Fruit fly (Drosophila melanogaster) ovary, adult (tissue): ENCODE results near the gene CG9626.

Experiments
- CG17801 ChIP-seq: fragments of 200-800 bp; optimal IDR thresholded peaks from 2 replicates; lab custom pipeline; 2019; ENCODE audit warnings: missing biosample characterization, mild to moderate bottlenecking, missing genetic modification characterization, moderate library complexity; ENCODE audit not compliant: partially characterized antibody

CG9626 gene

dm6 chr3R:8327967-8328789 is 27.4 kb upstream of the CG9626 start:
- no peak for TF ChIP-seq CG17801

DNA sequence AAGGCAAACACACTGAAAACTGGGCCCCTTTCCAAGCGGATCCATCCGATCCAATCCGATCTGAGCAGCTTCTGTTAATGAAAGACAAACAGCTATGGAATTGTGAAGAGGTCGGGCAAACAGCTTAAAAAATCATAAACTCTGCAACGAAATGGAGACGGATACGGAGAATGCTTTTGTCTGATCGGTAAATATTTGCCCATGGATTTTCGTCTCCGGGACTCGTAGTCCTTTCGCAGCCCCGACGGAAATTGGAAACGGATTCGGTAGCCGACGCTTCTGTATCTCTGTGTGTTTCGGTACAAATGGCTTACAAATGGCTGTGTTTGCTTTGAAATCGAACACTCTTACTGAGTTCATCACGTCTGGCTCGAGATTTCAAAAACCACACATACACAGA is 26.1 kb upstream of the CG9626 start:
- no peak for TF ChIP-seq CG17801

DNA sequence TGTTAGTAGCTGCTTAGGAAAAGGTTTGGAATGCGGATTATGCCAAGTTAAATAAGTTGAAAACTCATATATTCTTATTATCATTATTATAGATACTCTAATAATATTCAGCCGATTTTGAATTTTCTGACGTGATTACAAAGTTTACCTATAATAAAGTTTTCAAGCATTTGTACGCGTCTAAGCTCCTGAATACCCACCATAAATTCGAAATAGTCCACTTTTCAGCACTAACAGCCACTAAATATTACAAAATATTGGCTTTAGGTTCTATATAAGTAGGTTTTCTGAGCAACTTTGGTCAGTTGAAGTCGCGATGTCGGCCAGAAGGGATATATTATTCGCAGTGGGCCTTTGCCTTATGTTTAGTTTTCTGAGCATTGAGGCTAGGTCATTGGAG is 23.2 kb upstream of the CG9626 start, which contains the start of gene CG7443:
Gene CG7443, plus strand, starts transcription at position 301 of the 400 bp plus-strand sequence.
- no peak for TF ChIP-seq CG17801

dm6 chr3R:8321447-8321846 is 20.7 kb upstream of the CG9626 start, which contains the start of gene Or85a:
Gene Or85a, plus strand, starts transcription at chr3R:8321747.
- TF ChIP-seq CG17801: no peak

DNA sequence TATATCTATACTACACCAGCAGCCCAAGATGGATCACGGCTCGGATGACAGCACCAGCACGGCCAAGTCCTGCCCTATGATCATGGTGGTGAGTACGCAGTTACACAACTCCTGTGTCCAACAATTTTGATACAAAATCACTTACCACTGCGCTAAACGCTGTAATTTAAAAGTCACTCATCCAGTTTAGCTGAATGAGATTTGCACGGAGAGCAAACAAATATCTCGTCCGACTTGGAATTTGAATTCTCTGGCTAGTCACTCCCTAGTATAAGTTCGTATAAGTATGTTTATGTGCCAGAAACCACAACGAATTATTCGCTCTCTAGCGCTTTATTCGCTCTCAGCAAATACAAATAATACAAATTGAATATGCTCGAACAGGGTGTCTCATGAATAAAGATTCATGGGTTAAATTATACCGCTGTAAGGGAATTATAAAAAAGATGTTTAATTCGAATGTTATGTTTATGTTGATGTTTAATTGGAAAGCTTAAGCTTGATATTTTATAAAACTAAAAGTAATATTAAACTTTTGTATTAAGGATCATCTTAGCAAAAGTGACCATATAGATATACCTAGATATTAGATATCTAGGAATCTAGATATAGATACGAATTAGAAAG is 17.0 kb upstream of the CG9626 start:
- TF ChIP-seq CG17801: no peak

DNA sequence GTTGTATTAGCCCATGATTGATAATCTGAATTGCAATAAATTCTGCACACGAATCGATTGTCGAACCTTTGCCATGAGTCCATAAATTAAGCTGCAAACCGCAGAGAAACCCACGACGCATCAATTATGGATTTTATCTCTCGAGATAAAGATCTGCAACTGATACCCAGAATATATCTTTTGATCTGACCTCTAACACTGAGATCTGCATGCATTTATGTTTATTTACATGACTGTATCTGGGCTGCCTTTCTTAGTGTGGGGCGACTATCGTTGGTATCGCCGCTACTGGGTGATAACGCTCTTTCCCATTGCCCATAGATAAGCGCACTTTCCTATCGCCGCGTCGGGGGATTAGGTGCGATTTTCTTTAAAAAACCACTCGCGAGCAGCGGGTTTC is 16.4 kb upstream of the CG9626 start, which contains the start of gene Ctr1B:
Gene Ctr1B, plus strand, starts transcription at position 398 of the 400 bp plus-strand sequence.
- no peak for TF ChIP-seq CG17801

- no peak for TF ChIP-seq CG17801
Observed at dm6 chr3R:8316344-8317105, 15.7 kb upstream of the CG9626 start, which contains the start of gene Coq2. Gene Coq2, minus strand, starts transcription at chr3R:8316543.

- TF ChIP-seq CG17801: peak; percentile 58
Observed at dm6 chr3R:8313038-8313437, 12.3 kb upstream of the CG9626 start, which contains the start of gene CG7483. Gene CG7483, plus strand, starts transcription at chr3R:8313208.

DNA sequence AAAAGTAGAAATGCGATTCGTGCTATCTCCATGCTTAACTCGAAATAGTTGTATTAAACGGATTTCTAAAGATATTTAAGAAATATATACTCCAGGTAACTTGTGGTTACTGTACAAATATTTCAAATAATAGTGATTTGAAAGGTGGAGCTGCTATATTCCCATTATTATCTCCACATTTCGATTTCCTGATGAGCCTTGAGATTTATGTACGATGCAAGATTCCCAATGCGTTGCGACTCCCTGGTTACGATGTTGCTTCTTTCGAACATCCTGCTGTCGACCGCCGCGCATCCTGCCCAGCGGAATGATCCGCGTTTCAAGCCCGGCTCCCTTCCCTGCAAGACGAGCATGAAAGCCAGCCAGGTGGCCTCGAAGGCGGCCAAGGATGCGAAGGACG is 11.3 kb upstream of the CG9626 start, which contains the start of the genes CG11694 and CG11698:
Gene CG11694, minus strand, starts transcription at position 101 of the 400 bp plus-strand sequence.
Gene CG11698, plus strand, starts transcription at position 152 of the 400 bp plus-strand sequence.
- no peak for TF ChIP-seq CG17801

DNA sequence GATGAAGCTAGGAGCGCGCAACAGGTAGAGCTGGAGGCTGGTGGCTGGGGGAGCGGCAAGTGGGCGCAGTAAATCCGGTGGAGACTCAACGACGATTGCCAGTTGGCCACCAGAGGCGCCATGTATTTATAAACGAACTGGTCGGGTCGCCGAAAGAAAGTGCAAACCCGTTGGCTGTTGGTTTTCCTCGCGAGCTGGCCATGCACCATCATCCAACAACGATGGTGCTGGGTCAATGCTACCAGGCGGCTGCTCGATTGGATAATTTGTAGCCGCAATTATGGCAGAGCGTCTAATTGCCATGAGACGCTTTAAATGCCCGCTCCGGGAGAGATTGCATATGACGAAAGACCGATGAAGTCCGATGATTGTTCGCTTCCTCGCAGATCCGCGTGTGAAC is 9.9 kb upstream of the CG9626 start, which contains the start of gene CG11693:
Gene CG11693, minus strand, starts transcription at position 101 of the 400 bp plus-strand sequence.
- TF ChIP-seq CG17801: no peak

- TF ChIP-seq CG17801: no peak
Observed at dm6 chr3R:8308515-8308959, 7.8 kb upstream of the CG9626 start, which contains the start of gene tex. Gene tex, minus strand, starts transcription at chr3R:8308645.

DNA sequence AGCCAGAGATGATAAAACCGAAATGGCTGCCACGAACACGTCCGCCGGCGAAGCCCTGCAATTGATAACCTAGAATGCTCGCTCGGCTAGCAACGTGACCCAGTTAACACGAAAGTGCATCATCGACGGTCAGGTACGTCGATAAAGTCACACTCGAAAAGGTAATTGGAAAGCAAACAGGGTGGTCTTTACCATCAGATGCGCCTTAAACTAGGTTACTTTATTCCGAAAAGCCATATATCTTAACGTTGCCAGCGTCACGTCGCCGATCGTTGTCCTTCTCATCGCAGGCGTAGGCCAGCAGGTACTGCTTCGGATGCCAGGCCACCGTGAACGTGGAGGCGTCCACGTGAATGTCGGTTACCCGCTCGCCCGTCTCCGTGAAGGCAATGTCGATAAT is 6.5 kb upstream of the CG9626 start:
- no peak for TF ChIP-seq CG17801

dm6 chr3R:8306927-8307261 is 6.1 kb upstream of the CG9626 start:
- TF ChIP-seq CG17801: no peak

- no peak for TF ChIP-seq CG17801
Observed at dm6 chr3R:8306188-8306926, 5.6 kb upstream of the CG9626 start.

DNA sequence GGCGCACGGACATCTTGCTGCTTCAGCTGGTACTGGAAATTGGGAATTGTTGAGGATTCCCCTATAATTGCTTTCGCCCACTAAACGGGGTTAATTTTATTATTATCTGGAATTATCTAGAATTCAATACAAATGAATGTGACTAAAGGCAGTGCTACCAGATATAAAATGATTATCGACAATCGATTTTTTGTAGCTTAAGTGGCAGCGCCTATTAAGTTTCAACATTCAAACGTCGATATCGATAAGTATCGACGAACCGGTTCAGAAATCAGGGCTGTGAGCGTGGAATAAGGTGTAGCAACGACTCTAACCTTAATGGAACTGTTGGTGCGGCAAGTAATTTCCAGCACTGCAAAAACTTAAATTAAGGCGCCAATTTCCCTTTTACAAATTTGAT is 4.3 kb upstream of the CG9626 start, which contains the start of gene Sgt1:
Gene Sgt1, minus strand, starts transcription at position 165 of the 400 bp plus-strand sequence.
- peak; percentile 37 for TF ChIP-seq CG17801

DNA sequence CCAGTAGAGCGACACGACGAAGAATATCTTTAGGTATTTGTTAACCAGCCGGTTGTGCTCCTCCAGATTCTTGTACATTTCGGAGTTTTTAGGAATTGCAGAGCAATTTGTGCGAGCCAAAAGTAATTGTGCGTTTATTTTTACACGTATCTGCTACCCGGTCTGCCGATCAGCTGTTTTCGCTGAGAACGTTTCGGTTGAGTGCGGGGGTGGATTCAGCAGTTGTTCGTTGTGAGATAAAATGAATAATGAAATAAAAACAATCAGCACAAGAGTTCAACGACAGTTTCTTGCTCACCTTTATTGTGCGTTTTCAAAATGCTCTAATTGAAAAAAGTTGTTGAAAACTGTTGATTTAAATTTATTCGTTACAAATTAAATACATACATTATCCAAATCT is 3.1 kb upstream of the CG9626 start, which contains the start of gene nac:
Gene nac, minus strand, starts transcription at position 176 of the 400 bp plus-strand sequence.
- no peak for TF ChIP-seq CG17801
